Fruit fly (Drosophila melanogaster): ENCODE data around the gene CG10646.

CG10646 gene

DNA sequence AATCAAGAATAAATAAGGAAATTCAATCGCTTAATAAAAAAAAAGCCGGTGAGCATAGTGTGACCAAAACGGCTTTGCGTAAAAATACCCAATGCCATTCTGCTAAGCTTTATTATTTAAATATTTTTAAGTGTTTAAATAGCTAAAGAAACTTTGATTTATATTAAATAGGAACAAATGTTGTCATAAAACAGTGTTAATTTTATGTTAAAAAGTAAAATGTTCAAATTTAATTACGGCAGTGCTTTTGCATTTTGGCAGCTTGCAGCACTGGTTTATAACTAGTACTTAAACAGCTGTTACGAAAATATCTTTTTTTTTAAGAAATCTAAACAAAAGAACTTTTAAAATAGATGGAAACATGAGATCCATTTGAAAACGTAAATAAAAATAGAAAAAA, 2.4 kb downstream of the CG10646 start, which contains the start of the genes CG10638 and CG10681 (continued):
- TF ChIP-seq CG14014 (GFP tag; IDR thresholded peaks at IDR 0.05), result no peak
- TF ChIP-seq CG4854 (GFP tag; optimal IDR thresholded peaks at IDR 0.05), result peak; percentile 10
- TF ChIP-seq CG8388 (GFP tag; optimal IDR thresholded peaks at IDR 0.05), result peak; percentile 27
- no peak for TF ChIP-seq CG15696 (tag; optimal IDR thresholded peaks at IDR 0.05)
- peak; percentile 17 for TF ChIP-seq CG7556 (GFP tag; optimal IDR thresholded peaks at IDR 0.05)
- TF ChIP-seq CG10979 (tag; optimal IDR thresholded peaks at IDR 0.05), result peak; percentile 12
- TF ChIP-seq Hand (GFP tag; optimal IDR thresholded peaks at IDR 0.05), result no peak
- 0 out of 2 replicates have a peak, but pooled peaks have one; percentile 16 for TF ChIP-seq Ptx1 (GFP tag; IDR thresholded peaks at IDR 0.05)
- no peak for TF ChIP-seq CG10274 (GFP tag; optimal IDR thresholded peaks at IDR 0.05)
- no peak for TF ChIP-seq eyg (GFP tag; optimal IDR thresholded peaks at IDR 0.05)
- no peak for TF ChIP-seq CG43689 (GFP tag; IDR thresholded peaks at IDR 0.05)
- no peak for TF ChIP-seq fd96Cb (tag; optimal IDR thresholded peaks at IDR 0.05)
- peak; percentile 54 for TF ChIP-seq unpg (GFP tag; optimal IDR thresholded peaks at IDR 0.05)
- peak; percentile 33 for TF ChIP-seq Sox102F (GFP tag; optimal IDR thresholded peaks at IDR 0.05)
- peak; percentile 13 for TF ChIP-seq nerfin-1 (tag; optimal IDR thresholded peaks at IDR 0.05)
- TF ChIP-seq CG12219 (GFP tag; optimal IDR thresholded peaks at IDR 0.05), result no peak
- no peak for TF ChIP-seq Dbx (GFP tag; IDR thresholded peaks at IDR 0.05)
- peak; percentile 74 for TF ChIP-seq CG15514 (GFP tag; optimal IDR thresholded peaks at IDR 0.05)
- TF ChIP-seq tup (GFP tag; optimal IDR thresholded peaks at IDR 0.05), result no peak
- TF ChIP-seq Fer3 (tag; optimal IDR thresholded peaks at IDR 0.05), result peak; percentile 25
- TF ChIP-seq CG14441 (GFP tag; IDR thresholded peaks at IDR 0.05), result no peak
- TF ChIP-seq C15 (GFP tag; IDR thresholded peaks at IDR 0.05), result no peak
- TF ChIP-seq CG14860 (GFP tag; IDR thresholded peaks at IDR 0.05; ENCODE audit: partially characterized antibody), result no peak
- no peak for TF ChIP-seq Adf1 (GFP tag; IDR thresholded peaks at IDR 0.05)
- no peak for TF ChIP-seq CG16813 (GFP tag; IDR thresholded peaks at IDR 0.05; ENCODE audit: partially characterized antibody)
- TF ChIP-seq Oaz (GFP tag; IDR thresholded peaks at IDR 0.05), result no peak
- TF ChIP-seq CG11560 (tag; IDR thresholded peaks at IDR 0.05), result no peak
- TF ChIP-seq stwl (tag; optimal IDR thresholded peaks at IDR 0.05), result peak; percentile 86
- TF ChIP-seq CG15601 (tag; optimal IDR thresholded peaks at IDR 0.05), result peak; percentile 31
- TF ChIP-seq ewg (GFP tag; optimal IDR thresholded peaks at IDR 0.05), result no peak
- TF ChIP-seq gcm2 (GFP tag; optimal IDR thresholded peaks at IDR 0.05), result no peak
- peak; percentile 28 for TF ChIP-seq CG7928 (GFP tag; optimal IDR thresholded peaks at IDR 0.05)
- TF ChIP-seq CG7372 (GFP tag; IDR thresholded peaks at IDR 0.05), result no peak
- TF ChIP-seq Sox100B (GFP tag; optimal IDR thresholded peaks at IDR 0.05), result peak; percentile 53
- TF ChIP-seq Sin3A (optimal IDR thresholded peaks at IDR 0.05), result no peak
- no peak for TF ChIP-seq ash1 (GFP tag; optimal IDR thresholded peaks at IDR 0.05)
- peak; percentile 63 for TF ChIP-seq CG4617 (GFP tag; optimal IDR thresholded peaks at IDR 0.05; ENCODE audit: borderline replicate concordance)
- peak; percentile 49 for TF ChIP-seq Dp (GFP tag; optimal IDR thresholded peaks at IDR 0.05)
- no peak for TF ChIP-seq otp (GFP tag; IDR thresholded peaks at IDR 0.05)
- TF ChIP-seq zfh2 (GFP tag; optimal IDR thresholded peaks at IDR 0.05), result peak; percentile 11
- TF ChIP-seq sim (GFP tag; IDR thresholded peaks at IDR 0.05), result no peak
- no peak for TF ChIP-seq ham (GFP tag; IDR thresholded peaks at IDR 0.05)
- TF ChIP-seq CG18619 (GFP tag; optimal IDR thresholded peaks at IDR 0.05), result no peak
- TF ChIP-seq CG4328 (GFP tag; optimal IDR thresholded peaks at IDR 0.05), result no peak
- no peak for TF ChIP-seq abd-A (tag; optimal IDR thresholded peaks at IDR 0.05)
- peak; percentile 49 for TF ChIP-seq CG8924 (tag; optimal IDR thresholded peaks at IDR 0.05)
- TF ChIP-seq gfzf (GFP tag; optimal IDR thresholded peaks at IDR 0.05), result peak; percentile 68
- TF ChIP-seq Mrtf (GFP tag; IDR thresholded peaks at IDR 0.05), result no peak
- TF ChIP-seq CG10147 (GFP tag; optimal IDR thresholded peaks at IDR 0.05), result peak; percentile 36
- no peak for TF ChIP-seq CG7987 (GFP tag; optimal IDR thresholded peaks at IDR 0.05)
- TF ChIP-seq CG6175 (GFP tag; IDR thresholded peaks at IDR 0.05), result no peak
